Fruit fly (Drosophila melanogaster) whole organism, embryonic: ENCODE results near the gene CG10467.

ENCODE experiments used
- Abd-B ChIP-seq: fragments of 200-800 bp; sonication (Bioruptor generic); optimal IDR thresholded peaks from 2 replicates; lab custom pipeline; 2018; ENCODE audit warnings: missing biosample characterization, mild to moderate bottlenecking, missing genetic modification characterization, moderate library complexity
- CG10979 ChIP-seq: fragments of 200-800 bp; sonication (Bioruptor generic); optimal IDR thresholded peaks from 2 replicates; lab custom pipeline; 2018; ENCODE audit warnings: missing biosample characterization, mild to moderate bottlenecking, missing genetic modification characterization, moderate library complexity
- CG11696 ChIP-seq: fragments of 200-800 bp; sonication (Bioruptor generic); IDR thresholded peaks from 2 replicates; pipeline ENCODE4 v1.3.6; 2022; ENCODE audit warnings: missing biosample characterization, missing genetic modification characterization
- CG12744 ChIP-seq: fragments of 200-800 bp; sonication (Bioruptor generic); optimal IDR thresholded peaks from 2 replicates; lab custom pipeline; 2016; ENCODE audit warnings: missing biosample characterization, missing genetic modification characterization
- CG14710 ChIP-seq: fragments of 200-800 bp; sonication (Bioruptor generic); optimal IDR thresholded peaks from 3 replicates; lab custom pipeline; 2019; ENCODE audit warnings: missing biosample characterization, mild to moderate bottlenecking, missing genetic modification characterization, moderate library complexity
- CG15514 ChIP-seq: fragments of 200-800 bp; sonication (Bioruptor generic); optimal IDR thresholded peaks from 3 replicates; lab custom pipeline; 2017; ENCODE audit warnings: missing biosample characterization, missing genetic modification characterization, mild to moderate bottlenecking, moderate library complexity, missing genetic modification reagents
- CG17328 ChIP-seq: fragments of 200-800 bp; sonication (Bioruptor generic); IDR thresholded peaks from 2 replicates; pipeline ENCODE4 v1.3.6; 2022; ENCODE audit warnings: missing biosample characterization, missing genetic modification characterization
- CG17829 ChIP-seq: fragments of 200-800 bp; optimal IDR thresholded peaks from 2 replicates; lab custom pipeline; 2019; ENCODE audit warnings: missing biosample characterization, mild to moderate bottlenecking, missing genetic modification characterization, moderate library complexity
- CG18599 ChIP-seq: fragments of 200-800 bp; sonication (Bioruptor generic); optimal IDR thresholded peaks from 3 replicates; lab custom pipeline; 2017; ENCODE audit warnings: missing biosample characterization, missing genetic modification characterization, mild to moderate bottlenecking, moderate library complexity, missing genetic modification reagents
- CG30020 ChIP-seq: fragments of 200-800 bp; optimal IDR thresholded peaks from 2 replicates; lab custom pipeline; 2019; ENCODE audit warnings: missing biosample characterization, mild to moderate bottlenecking, missing genetic modification characterization, moderate library complexity
- CG31441 ChIP-seq: fragments of 200-800 bp; sonication (Bioruptor generic); IDR thresholded peaks from 2 replicates; pipeline ENCODE4 v1.3.6; 2022; ENCODE audit warnings: missing biosample characterization, missing genetic modification characterization
- CG34376 ChIP-seq: fragments of 200-800 bp; sonication (Bioruptor generic); optimal IDR thresholded peaks from 2 replicates; lab custom pipeline; 2018; ENCODE audit warnings: missing biosample characterization, mild to moderate bottlenecking, missing genetic modification characterization
- CG34422 ChIP-seq: fragments of 200-800 bp; sonication (Bioruptor generic); IDR thresholded peaks from 3 replicates; pipeline ENCODE4 v1.3.6; 2022; ENCODE audit warnings: missing biosample characterization, missing genetic modification characterization
- CG5180 ChIP-seq: fragments of 200-800 bp; sonication (Bioruptor generic); optimal IDR thresholded peaks from 3 replicates; lab custom pipeline; 2017; ENCODE audit warnings: missing biosample characterization, missing genetic modification characterization, mild to moderate bottlenecking, moderate library complexity, missing genetic modification reagents
- CG6683 ChIP-seq: fragments of 200-800 bp; sonication (Bioruptor generic); optimal IDR thresholded peaks from 2 replicates; lab custom pipeline; 2017; ENCODE audit warnings: missing biosample characterization, mild to moderate bottlenecking, missing genetic modification characterization, missing genetic modification reagents
- CG6689 ChIP-seq: fragments of 200-800 bp; sonication (Bioruptor generic); IDR thresholded peaks from 2 replicates; pipeline ENCODE4 v1.3.6; 2022; ENCODE audit warnings: missing biosample characterization, missing genetic modification characterization
- CG6813 ChIP-seq: fragments of 200-800 bp; sonication (Bioruptor generic); optimal IDR thresholded peaks from 2 replicates; lab custom pipeline; 2017; ENCODE audit warnings: missing biosample characterization, missing genetic modification characterization, mild to moderate bottlenecking, moderate library complexity, missing genetic modification reagents
- CG7786 ChIP-seq: fragments of 200-800 bp; sonication (Bioruptor generic); optimal IDR thresholded peaks from 2 replicates; lab custom pipeline; 2016; ENCODE audit warnings: missing biosample characterization, missing genetic modification characterization
- Dbx ChIP-seq: fragments of 200-800 bp; sonication (Bioruptor generic); IDR thresholded peaks from 3 replicates; pipeline ENCODE4 v1.3.6; 2022; ENCODE audit warnings: missing biosample characterization, missing genetic modification characterization
- Dip2 ChIP-seq: fragments of 200-800 bp; sonication (Bioruptor generic); IDR thresholded peaks from 2 replicates; pipeline ENCODE4 v1.3.6; 2022; ENCODE audit warnings: missing biosample characterization, missing genetic modification characterization
- Dip3 ChIP-seq: fragments of 200-800 bp; sonication (Bioruptor generic); optimal IDR thresholded peaks from 3 replicates; lab custom pipeline; 2016; ENCODE audit warnings: missing biosample characterization, missing genetic modification characterization
- GATAe ChIP-seq: fragments of 200-800 bp; sonication (Bioruptor generic); conservative IDR thresholded peaks from 2 replicates; pipeline ENCODE4 v1.3.6; 2022; ENCODE audit warnings: missing biosample characterization, missing genetic modification characterization
- Gsc ChIP-seq: fragments of 200-800 bp; sonication (Bioruptor generic); IDR thresholded peaks from 2 replicates; pipeline ENCODE4 v1.3.6; 2022; ENCODE audit warnings: missing biosample characterization, missing genetic modification characterization
- Hr3 ChIP-seq: fragments of 200-800 bp; sonication (Bioruptor generic); optimal IDR thresholded peaks from 3 replicates; lab custom pipeline; 2016; ENCODE audit warnings: missing biosample characterization, missing genetic modification characterization
- Mad ChIP-seq: fragments of 200-800 bp; sonication (Bioruptor generic); optimal IDR thresholded peaks from 2 replicates; lab custom pipeline; 2016; ENCODE audit warnings: missing biosample characterization, missing genetic modification characterization
- NFAT ChIP-seq: fragments of 200-800 bp; sonication (Bioruptor generic); IDR thresholded peaks from 2 replicates; pipeline ENCODE4 v1.3.6; 2022; ENCODE audit warnings: missing biosample characterization, missing genetic modification characterization
- Optix ChIP-seq: fragments of 200-800 bp; sonication (Bioruptor generic); IDR thresholded peaks from 3 replicates; pipeline ENCODE4 v1.3.6; 2022; ENCODE audit warnings: missing biosample characterization, missing genetic modification characterization
- Ravus ChIP-seq: fragments of 200-800 bp; sonication (Bioruptor generic); IDR thresholded peaks from 2 replicates; pipeline ENCODE4 v1.3.6; 2022; ENCODE audit warnings: missing biosample characterization, missing genetic modification characterization
- Sry-β ChIP-seq: fragments of 200-800 bp; sonication (Bioruptor generic); optimal IDR thresholded peaks from 2 replicates; lab custom pipeline; 2018; ENCODE audit warnings: missing biosample characterization, mild to moderate bottlenecking, missing genetic modification characterization, moderate library complexity
- YL-1 ChIP-seq: fragments of 200-800 bp; sonication (Bioruptor generic); optimal IDR thresholded peaks from 3 replicates; lab custom pipeline; 2017; ENCODE audit warnings: missing biosample characterization, mild to moderate bottlenecking, missing genetic modification characterization
- ap ChIP-seq: fragments of 200-800 bp; sonication (Bioruptor generic); IDR thresholded peaks from 2 replicates; pipeline ENCODE4 v1.3.6; 2022; ENCODE audit warnings: missing biosample characterization, missing genetic modification characterization
- ase ChIP-seq: fragments of 200-800 bp; sonication (Bioruptor generic); IDR thresholded peaks from 3 replicates; pipeline ENCODE4 v1.3.6; 2022; ENCODE audit warnings: missing biosample characterization, missing genetic modification characterization
- bsh ChIP-seq, 2 experiments: fragments of 200-800 bp; sonication (Bioruptor generic); optimal IDR thresholded peaks; 2 replicates each; lab custom pipeline; 2017 to 2018; ENCODE audit warnings: mild to moderate bottlenecking in 2 of 2, missing biosample characterization in 2 of 2, missing genetic modification characterization in 2 of 2, moderate library complexity in 1 of 2
- caup ChIP-seq: fragments of 200-800 bp; sonication (Bioruptor generic); optimal IDR thresholded peaks from 3 replicates; lab custom pipeline; 2017; ENCODE audit warnings: missing biosample characterization, mild to moderate bottlenecking, missing genetic modification characterization, moderate library complexity; ENCODE audit not compliant: severe bottlenecking
- danr ChIP-seq: fragments of 200-800 bp; sonication (Bioruptor generic); IDR thresholded peaks from 2 replicates; pipeline ENCODE4 v1.3.6; 2022; ENCODE audit warnings: missing biosample characterization, missing genetic modification characterization
- dmrt11E ChIP-seq: fragments of 200-800 bp; sonication (Bioruptor generic); optimal IDR thresholded peaks from 3 replicates; lab custom pipeline; 2018; ENCODE audit warnings: missing biosample characterization, mild to moderate bottlenecking, missing genetic modification characterization, moderate library complexity
- fu2 ChIP-seq: fragments of 200-800 bp; sonication (Bioruptor generic); optimal IDR thresholded peaks from 2 replicates; lab custom pipeline; 2016; ENCODE audit warnings: missing biosample characterization, missing genetic modification characterization
- hb ChIP-seq: fragments of 200-800 bp; sonication (Bioruptor generic); IDR thresholded peaks from 3 replicates; pipeline ENCODE4 v1.3.6; 2022; ENCODE audit warnings: missing biosample characterization, missing genetic modification characterization; ENCODE audit not compliant: partially characterized antibody
- nau ChIP-seq: fragments of 200-800 bp; sonication (Bioruptor generic); optimal IDR thresholded peaks from 3 replicates; lab custom pipeline; 2017; ENCODE audit warnings: missing biosample characterization, mild to moderate bottlenecking, missing genetic modification characterization, missing genetic modification reagents
- oc ChIP-seq: fragments of 200-800 bp; sonication (Bioruptor generic); optimal IDR thresholded peaks from 2 replicates; lab custom pipeline; 2018; ENCODE audit warnings: missing biosample characterization, mild to moderate bottlenecking, missing genetic modification characterization, moderate library complexity
- pzg ChIP-seq: fragments of 200-800 bp; sonication (Bioruptor generic); optimal IDR thresholded peaks from 3 replicates; lab custom pipeline; 2018; ENCODE audit warnings: missing biosample characterization, mild to moderate bottlenecking, missing genetic modification characterization, moderate library complexity
- ranshi ChIP-seq: fragments of 200-800 bp; sonication (Bioruptor generic); IDR thresholded peaks from 2 replicates; pipeline ENCODE4 v1.3.6; 2022; ENCODE audit warnings: missing biosample characterization, missing genetic modification characterization
- ro ChIP-seq: fragments of 200-800 bp; sonication (Bioruptor generic); IDR thresholded peaks from 2 replicates; pipeline ENCODE4 v1.3.6; 2022; ENCODE audit warnings: missing biosample characterization, missing genetic modification characterization
- sim ChIP-seq: fragments of 200-800 bp; sonication (Bioruptor generic); IDR thresholded peaks from 2 replicates; pipeline ENCODE4 v1.3.6; 2022; ENCODE audit warnings: missing biosample characterization, missing genetic modification characterization
- slou ChIP-seq: fragments of 200-800 bp; sonication (Bioruptor generic); optimal IDR thresholded peaks from 3 replicates; lab custom pipeline; 2016; ENCODE audit warnings: missing biosample characterization, missing genetic modification characterization
- slp2 ChIP-seq: fragments of 200-800 bp; sonication (Bioruptor generic); optimal IDR thresholded peaks from 2 replicates; lab custom pipeline; 2016; ENCODE audit warnings: missing biosample characterization, missing genetic modification characterization
- sug ChIP-seq: fragments of 200-800 bp; optimal IDR thresholded peaks from 2 replicates; lab custom pipeline; 2019; ENCODE audit warnings: missing biosample characterization, mild to moderate bottlenecking, missing genetic modification characterization, moderate library complexity
- vnd ChIP-seq: fragments of 200-800 bp; sonication (Bioruptor generic); IDR thresholded peaks from 3 replicates; pipeline ENCODE4 v1.3.6; 2022; ENCODE audit warnings: missing biosample characterization, missing genetic modification characterization; ENCODE audit not compliant: partially characterized antibody
- zen ChIP-seq: fragments of 200-800 bp; sonication (Bioruptor generic); optimal IDR thresholded peaks from 3 replicates; lab custom pipeline; 2018; ENCODE audit warnings: missing biosample characterization, mild to moderate bottlenecking, missing genetic modification characterization, moderate library complexity
- zen2 ChIP-seq: fragments of 200-800 bp; sonication (Bioruptor generic); IDR thresholded peaks from 3 replicates; pipeline ENCODE4 v1.3.6; 2022; ENCODE audit warnings: missing biosample characterization, missing genetic modification characterization; ENCODE audit not compliant: partially characterized antibody
- zf30C ChIP-seq: fragments of 200-800 bp; sonication (Bioruptor generic); optimal IDR thresholded peaks from 3 replicates; lab custom pipeline; 2018; ENCODE audit warnings: missing biosample characterization, mild to moderate bottlenecking, missing genetic modification characterization

Gene CG10467

dm6 chr3L:6054803-6055202 is 39.7 kb downstream of the CG10467 start, which contains the start of gene tant (continued):
- TF ChIP-seq bsh (GFP tag; optimal IDR thresholded peaks at IDR 0.05; lab: Kevin White, UChicago) (no peak), ro (GFP tag; lab: Robert Waterston, UW) (no peak), slou (GFP tag; lab: Kevin White, UChicago) (no peak), CG34376 (GFP tag; lab: Kevin White, UChicago) (no peak), CG12744 (GFP tag; lab: Kevin White, UChicago) (no peak), CG10979 (tag; lab: Kevin White, UChicago) (peak; percentile 12), sim (GFP tag; lab: Robert Waterston, UW) (no peak), Dbx (GFP tag; lab: Robert Waterston, UW) (no peak), CG15514 (GFP tag; lab: Kevin White, UChicago) (peak; percentile 91), CG6683 (GFP tag; lab: Kevin White, UChicago) (no peak), CG6813 (GFP tag; lab: Kevin White, UChicago) (no peak), Sry-β (GFP tag; lab: Kevin White, UChicago) (no peak), dmrt11E (tag; lab: Kevin White, UChicago) (no peak), Mad (GFP tag; lab: Kevin White, UChicago) (peak; percentile 2), ranshi (no peak), Dip3 (GFP tag; lab: Kevin White, UChicago) (no peak), CG30020 (tag; lab: Kevin White, UChicago) (peak; percentile 15), fu2 (peak; percentile 7), caup (GFP tag; lab: Kevin White, UChicago) (no peak), zen2 (GFP tag; lab: Robert Waterston, UW) (peak; percentile 70; the same call in 1 of the 3 replicates), CG17829 (tag; lab: Kevin White, UChicago) (peak; percentile 8), danr (GFP tag; lab: Robert Waterston, UW) (no peak), sug (tag; lab: Kevin White, UChicago) (peak; percentile 45), CG31441 (GFP tag; lab: Robert Waterston, UW) (no peak), CG11696 (GFP tag; lab: Robert Waterston, UW) (no peak), ap (GFP tag; lab: Robert Waterston, UW) (no peak), Gsc (GFP tag; lab: Robert Waterston, UW) (no peak), YL-1 (no peak), Ravus (GFP tag; lab: Robert Waterston, UW) (no peak), CG18599 (GFP tag; lab: Kevin White, UChicago) (no peak), Hr3 (GFP tag; lab: Kevin White, UChicago) (peak; percentile 7), hb (GFP tag; lab: Robert Waterston, UW) (peak; percentile 81), NFAT (GFP tag; lab: Robert Waterston, UW) (no peak), zf30C (GFP tag; lab: Kevin White, UChicago) (no peak), vnd (GFP tag; lab: Robert Waterston, UW) (peak; percentile 88), CG5180 (GFP tag; lab: Kevin White, UChicago) (no peak), Optix (no peak), CG17328 (no peak), CG34422 (GFP tag; lab: Robert Waterston, UW) (no peak), Abd-B (GFP tag; lab: Kevin White, UChicago) (peak; percentile 43), CG14710 (tag; lab: Kevin White, UChicago) (peak; percentile 99), CG6689 (no peak), GATAe (GFP tag; lab: Robert Waterston, UW) (no peak), Dip2 (GFP tag; lab: Robert Waterston, UW) (no peak), zen (tag; lab: Kevin White, UChicago) (peak; percentile 37), ase (no peak), oc (tag; lab: Kevin White, UChicago) (no peak), slp2 (GFP tag; lab: Kevin White, UChicago) (no peak), CG7786 (GFP tag; lab: Kevin White, UChicago) (no peak), pzg (GFP tag; lab: Kevin White, UChicago) (peak; percentile 76), nau (GFP tag; lab: Kevin White, UChicago) (no peak)
